Worm (Caenorhabditis elegans) whole organism, L3 larva: ENCODE results near the gene Y46B2A.3.

Experiments
- R02D3.7 ChIP-seq: fragments of 150-350 bp; optimal IDR thresholded peaks from 2 replicates; lab custom pipeline; 2014; ENCODE audit warnings: missing biosample characterization, missing genetic modification characterization
- ZK546.5 ChIP-seq: sonication (generic microtip); optimal IDR thresholded peaks from 2 replicates; lab custom pipeline; 2017; ENCODE audit warnings: missing biosample characterization, missing genetic modification characterization
- ama-1 ChIP-seq: fragments of 150-350 bp; optimal IDR thresholded peaks from 2 replicates; lab custom pipeline; 2018
- ceh-16 ChIP-seq: sonication (generic microtip); optimal IDR thresholded peaks from 2 replicates; lab custom pipeline; 2017; ENCODE audit warnings: missing biosample characterization, missing genetic modification characterization
- ceh-28 ChIP-seq: fragments of 150-350 bp; optimal IDR thresholded peaks from 2 replicates; lab custom pipeline; 2014; ENCODE audit warnings: missing biosample characterization, missing genetic modification reagents, missing genetic modification characterization
- ceh-82 ChIP-seq: fragments of 150-350 bp; optimal IDR thresholded peaks from 2 replicates; lab custom pipeline; 2014; ENCODE audit warnings: missing biosample characterization, missing genetic modification characterization
- daf-12 ChIP-seq: fragments of 150-350 bp; optimal IDR thresholded peaks from 2 replicates; lab custom pipeline; 2014; ENCODE audit warnings: missing biosample characterization, missing genetic modification reagents, missing genetic modification characterization
- egl-27 ChIP-seq: sonication (generic microtip); optimal IDR thresholded peaks from 4 replicates; lab custom pipeline; 2017; ENCODE audit warnings: missing biosample characterization, missing genetic modification reagents, missing genetic modification characterization
- egl-5 ChIP-seq: fragments of 150-350 bp; optimal IDR thresholded peaks from 2 replicates; lab custom pipeline; 2017; ENCODE audit warnings: missing biosample characterization, missing genetic modification reagents, missing genetic modification characterization, inconsistent platforms
- elt-1 ChIP-seq: fragments of 150-350 bp; optimal IDR thresholded peaks from 2 replicates; lab custom pipeline; 2014; ENCODE audit warnings: missing biosample characterization, missing genetic modification characterization
- elt-2 ChIP-seq: sonication (generic microtip); optimal IDR thresholded peaks from 2 replicates; lab custom pipeline; 2016; ENCODE audit warnings: missing genetic modification reagents, mild to moderate bottlenecking, missing genetic modification characterization, missing compliant biosample characterization
- elt-3 ChIP-seq, 3 experiments: fragments of 150-350 bp in 1 of 3; sonication (generic microtip) in 2 of 3; optimal IDR thresholded peaks; 2 replicates in 2 of 3; 4 replicates in 1 of 3; lab custom pipeline; 2014 to 2017; ENCODE audit warnings: missing biosample characterization in 3 of 3, missing genetic modification characterization in 3 of 3
- eor-1 ChIP-seq, 2 experiments: fragments of 150-350 bp; optimal IDR thresholded peaks; 2 replicates each; lab custom pipeline; 2014 to 2018; ENCODE audit warnings: missing biosample characterization in 2 of 2, missing genetic modification characterization in 2 of 2
- fkh-10 ChIP-seq: sonication (generic microtip); optimal IDR thresholded peaks from 2 replicates; lab custom pipeline; 2017; ENCODE audit warnings: missing biosample characterization, missing genetic modification reagents, missing genetic modification characterization
- fkh-2 ChIP-seq: fragments of 150-350 bp; optimal IDR thresholded peaks from 2 replicates; lab custom pipeline; 2014; ENCODE audit warnings: missing biosample characterization, missing genetic modification reagents, missing genetic modification characterization
- fos-1 ChIP-seq: fragments of 150-350 bp; optimal IDR thresholded peaks from 2 replicates; lab custom pipeline; 2014; ENCODE audit warnings: missing biosample characterization, missing genetic modification characterization
- hmg-11 ChIP-seq: sonication (generic microtip); optimal IDR thresholded peaks from 2 replicates; lab custom pipeline; 2016; ENCODE audit warnings: missing genetic modification characterization, missing compliant biosample characterization
- jun-1 ChIP-seq: fragments of 150-350 bp; optimal IDR thresholded peaks from 2 replicates; lab custom pipeline; 2014; ENCODE audit warnings: missing biosample characterization, missing genetic modification reagents, missing genetic modification characterization
- lin-15B ChIP-seq: fragments of 150-350 bp; optimal IDR thresholded peaks from 2 replicates; lab custom pipeline; 2014; ENCODE audit warnings: missing biosample characterization, missing genetic modification characterization
- lin-39 ChIP-seq: fragments of 150-350 bp; optimal IDR thresholded peaks from 2 replicates; lab custom pipeline; 2018; ENCODE audit warnings: missing biosample characterization, missing genetic modification reagents, missing genetic modification characterization
- lsy-12 ChIP-seq: sonication (generic microtip); optimal IDR thresholded peaks from 2 replicates; lab custom pipeline; 2016; ENCODE audit warnings: mild to moderate bottlenecking, missing genetic modification characterization, missing compliant biosample characterization
- mdl-1 ChIP-seq: fragments of 150-350 bp; optimal IDR thresholded peaks from 2 replicates; lab custom pipeline; 2014; ENCODE audit warnings: missing biosample characterization, missing genetic modification characterization
- nfya-1 ChIP-seq: sonication (generic microtip); optimal IDR thresholded peaks from 2 replicates; lab custom pipeline; 2017; ENCODE audit warnings: missing genetic modification characterization, mild to moderate bottlenecking, missing compliant biosample characterization, antibody characterized with exemption, moderate library complexity; ENCODE audit not compliant: insufficient read depth
- nhr-11 ChIP-seq: fragments of 150-350 bp; optimal IDR thresholded peaks from 2 replicates; lab custom pipeline; 2014; ENCODE audit warnings: missing biosample characterization, missing genetic modification characterization
- nhr-12 ChIP-seq: fragments of 150-350 bp; optimal IDR thresholded peaks from 2 replicates; lab custom pipeline; 2014; ENCODE audit warnings: missing biosample characterization, missing genetic modification characterization
- nhr-23 ChIP-seq: fragments of 150-350 bp; optimal IDR thresholded peaks from 2 replicates; lab custom pipeline; 2014; ENCODE audit warnings: missing biosample characterization, missing genetic modification reagents, missing genetic modification characterization
- nhr-237 ChIP-seq: fragments of 150-350 bp; optimal IDR thresholded peaks from 2 replicates; lab custom pipeline; 2014; ENCODE audit warnings: missing biosample characterization, missing genetic modification characterization
- nhr-25 ChIP-seq: sonication (generic microtip); optimal IDR thresholded peaks from 2 replicates; lab custom pipeline; 2017; ENCODE audit warnings: missing biosample characterization, missing genetic modification characterization
- nhr-28 ChIP-seq: fragments of 150-350 bp; optimal IDR thresholded peaks from 2 replicates; lab custom pipeline; 2014; ENCODE audit warnings: missing biosample characterization, missing genetic modification characterization
- nhr-76 ChIP-seq: fragments of 150-350 bp; sonication (generic microtip); optimal IDR thresholded peaks from 5 replicates; lab custom pipeline; 2014; ENCODE audit warnings: missing biosample characterization, missing genetic modification characterization
- pha-4 ChIP-seq: fragments of 150-350 bp; optimal IDR thresholded peaks from 2 replicates; lab custom pipeline; 2014; ENCODE audit warnings: missing biosample characterization, missing genetic modification reagents, missing genetic modification characterization
- pqm-1 ChIP-seq: fragments of 150-350 bp; optimal IDR thresholded peaks from 2 replicates; lab custom pipeline; 2017; ENCODE audit warnings: missing biosample characterization, missing genetic modification characterization, inconsistent platforms
- snpc-4 ChIP-seq: fragments of 150-350 bp; optimal IDR thresholded peaks from 2 replicates; lab custom pipeline; 2014; ENCODE audit warnings: missing biosample characterization, missing genetic modification characterization
- tbx-2 ChIP-seq: sonication (generic microtip); optimal IDR thresholded peaks from 2 replicates; lab custom pipeline; 2016; ENCODE audit warnings: mild to moderate bottlenecking, missing genetic modification characterization, missing compliant biosample characterization
- unc-39 ChIP-seq: sonication (generic microtip); optimal IDR thresholded peaks from 4 replicates; lab custom pipeline; 2017; ENCODE audit warnings: missing biosample characterization, missing genetic modification characterization
- unc-62 ChIP-seq: fragments of 150-350 bp; sonication (generic microtip); optimal IDR thresholded peaks from 4 replicates; lab custom pipeline; 2014; ENCODE audit warnings: missing biosample characterization, missing genetic modification reagents, missing genetic modification characterization
- zag-1 ChIP-seq: fragments of 150-350 bp; optimal IDR thresholded peaks from 2 replicates; lab custom pipeline; 2014; ENCODE audit warnings: missing biosample characterization, missing genetic modification characterization
- ztf-11 ChIP-seq: fragments of 150-350 bp; optimal IDR thresholded peaks from 2 replicates; lab custom pipeline; 2014; ENCODE audit warnings: missing biosample characterization, missing genetic modification characterization
- ztf-4 ChIP-seq: fragments of 150-350 bp; optimal IDR thresholded peaks from 2 replicates; lab custom pipeline; 2014; ENCODE audit warnings: missing biosample characterization, missing genetic modification characterization

The Y46B2A.3 gene

DNA sequence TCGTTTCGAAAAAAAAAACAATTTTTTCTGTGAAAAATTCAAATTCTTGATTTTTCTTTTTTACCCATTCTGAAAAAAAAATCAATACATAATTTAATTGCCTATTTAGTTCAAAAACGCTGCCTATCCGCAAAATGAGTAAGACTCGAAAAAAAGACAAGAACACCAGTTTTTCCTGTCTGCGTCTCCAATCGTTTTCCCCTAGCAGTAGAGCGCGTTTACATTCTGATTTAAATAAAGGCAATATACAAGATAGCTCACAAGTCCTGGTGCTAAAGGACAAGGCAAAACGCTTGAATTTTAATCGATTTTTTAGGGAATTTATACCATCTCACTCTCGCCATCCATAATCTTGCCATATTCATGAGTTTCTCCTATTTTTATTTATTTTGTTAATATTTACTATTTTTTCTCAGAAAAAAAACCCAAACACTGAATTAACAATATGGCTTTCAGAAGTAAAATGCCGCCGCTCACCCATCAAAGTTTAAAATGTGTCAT is 46.6 kb upstream of the Y46B2A.3 start, which contains the start of gene fbxc-33:
Gene fbxc-33 (plus strand): TSS at position 451 of the 501 bp plus-strand sequence.
- TF ChIP-seq nhr-12 (no peak), ceh-28 (no peak), nhr-28 (tag; lab: Kevin White, UChicago) (no peak), jun-1 (tag; lab: Kevin White, UChicago) (no peak), egl-27 (tag; lab: Kevin White, UChicago) (no peak), daf-12 (no peak), ZK546.5 (tag; lab: Kevin White, UChicago) (no peak), lin-39 (no peak), lin-15B (peak; percentile 65), pqm-1 (no peak), ztf-11 (tag; lab: Kevin White, UChicago) (no peak), snpc-4 (tag; lab: Kevin White, UChicago) (peak; percentile 36), unc-39 (tag; lab: Kevin White, UChicago) (no peak), ztf-4 (tag; lab: Kevin White, UChicago) (no peak), elt-2 (tag; lab: Kevin White, UChicago) (peak; percentile 41), lsy-12 (tag; lab: Kevin White, UChicago) (no peak), nhr-25 (no peak), nhr-76 (tag; lab: Kevin White, UChicago) (no peak), nfya-1 (tag; lab: Kevin White, UChicago) (no peak), mdl-1 (no peak), ceh-82 (tag; lab: Kevin White, UChicago) (no peak), zag-1 (no peak), ama-1 (lab: Kevin White, UChicago) (no peak)

DNA sequence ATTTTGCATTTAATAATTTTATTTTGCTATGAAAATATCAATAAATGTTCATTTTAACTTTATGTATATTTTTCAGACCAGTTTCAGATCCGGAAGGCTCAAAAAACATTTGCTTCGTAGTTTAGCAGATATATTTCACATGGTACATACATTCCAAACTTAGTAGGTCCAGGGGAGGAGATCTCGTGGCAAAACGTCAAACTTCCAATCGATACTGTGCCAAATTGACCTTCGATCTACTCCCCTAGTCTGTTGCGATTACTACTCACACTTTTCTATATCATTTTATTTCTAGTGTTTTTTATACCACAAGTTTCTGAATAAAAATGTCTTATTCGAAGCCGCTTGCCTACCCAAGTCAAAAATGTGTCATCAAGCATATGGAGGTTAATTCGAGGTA is 45.0 kb upstream of the Y46B2A.3 start, which contains the start of gene fbxc-31:
Gene fbxc-31 (plus strand): TSS at position 301 of the 400 bp plus-strand sequence.
- TF ChIP-seq fos-1 (tag; lab: Kevin White, UChicago), result no peak

DNA sequence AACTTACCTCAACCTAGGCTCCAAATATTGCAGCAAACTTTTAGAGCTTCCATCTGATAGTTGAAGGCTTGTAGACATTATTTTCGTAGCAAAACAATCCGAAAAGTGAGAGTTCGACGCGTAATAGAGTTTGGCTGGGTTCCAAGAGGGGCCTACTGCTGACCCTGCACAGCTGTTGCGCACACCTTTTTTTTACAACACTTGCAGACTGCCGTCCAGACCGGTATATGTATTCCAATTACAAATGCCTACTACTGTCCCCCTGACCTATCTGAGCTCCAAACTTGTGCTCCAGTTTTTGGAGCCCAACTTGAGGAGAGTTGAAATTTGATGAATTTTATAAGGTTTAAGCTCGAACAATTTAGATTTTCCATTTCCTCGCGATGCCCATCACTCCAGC is 42.9 kb upstream of the Y46B2A.3 start, which contains the start of the genes fbxc-24 and fbxc-27:
Gene fbxc-24 (minus strand): TSS at position 101 of the 400 bp plus-strand sequence.
Gene fbxc-27 (plus strand): TSS at position 216 of the 400 bp plus-strand sequence.
- no peak for TF ChIP-seq zag-1
- TF ChIP-seq pqm-1, result no peak
- no peak for TF ChIP-seq ZK546.5 (tag; lab: Kevin White, UChicago)
- TF ChIP-seq nhr-25, result no peak
- TF ChIP-seq eor-1 (tag; optimal IDR thresholded peaks at IDR 0.05; lab: Kevin White, UChicago), result no peak
- no peak for TF ChIP-seq unc-62
- no peak for TF ChIP-seq jun-1 (tag; lab: Kevin White, UChicago)
- TF ChIP-seq unc-39 (tag; lab: Kevin White, UChicago), result no peak
- TF ChIP-seq mdl-1, result no peak
- TF ChIP-seq ceh-16 (tag; lab: Kevin White, UChicago), result no peak
- no peak for TF ChIP-seq fkh-2 (tag; lab: Kevin White, UChicago)
- TF ChIP-seq R02D3.7, result no peak
- no peak for TF ChIP-seq lsy-12 (tag; lab: Kevin White, UChicago)
- no peak for TF ChIP-seq elt-3 (tag; optimal IDR thresholded peaks at IDR 0.05; lab: Kevin White, UChicago)
- TF ChIP-seq nhr-76 (tag; lab: Kevin White, UChicago), result no peak
- TF ChIP-seq nhr-23, result no peak

DNA sequence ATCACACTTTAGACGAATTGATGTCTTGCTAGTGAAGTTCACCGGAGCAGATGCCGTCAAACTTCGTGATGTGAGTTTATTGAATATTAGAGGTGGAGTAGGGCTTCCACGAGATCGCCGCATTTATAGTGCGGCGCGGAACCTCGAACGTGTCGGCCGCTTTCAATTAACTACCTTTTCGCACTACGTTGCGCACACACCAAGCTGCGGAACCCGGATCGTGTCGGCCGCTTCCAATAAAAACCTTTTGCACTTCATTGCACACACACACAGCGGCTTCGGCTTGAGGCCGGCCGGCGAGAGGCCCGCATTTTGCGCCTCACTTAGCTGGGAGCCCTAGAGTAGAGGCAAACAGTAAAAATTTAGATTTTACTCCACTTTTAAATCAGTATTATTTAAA is 38.6 kb upstream of the Y46B2A.3 start:
- TF ChIP-seq snpc-4 (tag; lab: Kevin White, UChicago) (peak; percentile 13), tbx-2 (tag; lab: Kevin White, UChicago) (no peak), hmg-11 (tag; lab: Kevin White, UChicago) (no peak), pha-4 (tag; lab: Kevin White, UChicago) (no peak)
- TF ChIP-seq, all 47 proteins: peak for 1

DNA sequence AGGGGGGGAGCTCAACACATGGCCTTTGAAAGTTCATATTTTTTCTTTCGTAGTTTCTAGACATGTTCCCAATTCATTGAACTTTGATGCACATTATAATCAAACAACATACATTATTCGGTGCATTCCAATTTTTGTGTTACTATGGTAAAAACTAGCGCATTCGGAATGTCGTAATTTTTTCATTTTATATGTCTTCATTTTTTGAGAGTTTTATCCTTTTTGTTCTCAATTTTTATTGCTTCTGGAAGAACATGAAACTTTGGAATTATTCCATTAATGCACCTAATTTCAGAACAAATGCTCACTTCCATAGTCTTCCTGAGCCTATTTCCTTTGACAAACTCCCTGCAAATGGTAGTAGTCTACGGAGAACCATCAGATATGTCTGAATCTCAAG is 34.9 kb upstream of the Y46B2A.3 start, which contains the start of gene T07D3.2:
Gene T07D3.2 (plus strand): TSS at position 301 of the 400 bp plus-strand sequence.
- TF ChIP-seq ama-1 (lab: Kevin White, UChicago), result no peak
- TF ChIP-seq elt-1, result no peak
- no peak for TF ChIP-seq nhr-11 (tag; lab: Kevin White, UChicago)
- no peak for TF ChIP-seq daf-12
- no peak for TF ChIP-seq fkh-2 (tag; lab: Kevin White, UChicago)
- TF ChIP-seq elt-2 (tag; lab: Kevin White, UChicago), result no peak
- TF ChIP-seq egl-27 (tag; lab: Kevin White, UChicago), result no peak
- no peak for TF ChIP-seq egl-5 (tag; lab: Kevin White, UChicago)
- no peak for TF ChIP-seq pha-4 (tag; lab: Kevin White, UChicago)
- no peak for TF ChIP-seq ztf-4 (tag; lab: Kevin White, UChicago)
- no peak for TF ChIP-seq nhr-237 (tag; lab: Kevin White, UChicago)
- no peak for TF ChIP-seq fkh-10
- no peak for TF ChIP-seq nhr-76 (tag; lab: Kevin White, UChicago)
- no peak for TF ChIP-seq lin-39
- TF ChIP-seq nhr-25, result no peak
- no peak for TF ChIP-seq R02D3.7
- no peak for TF ChIP-seq lin-15B
- no peak for TF ChIP-seq fos-1 (tag; lab: Kevin White, UChicago)
- no peak for TF ChIP-seq snpc-4 (tag; lab: Kevin White, UChicago)
- no peak for TF ChIP-seq jun-1 (tag; lab: Kevin White, UChicago)
